Worm (Caenorhabditis elegans): ENCODE results near the gene kcc-3.
"Not testable (repeated sequence)": the region's sequence is repeated elsewhere in the genome, so short reads cannot be mapped to it uniquely, and the experiment has no call there.

The kcc-3 gene

ce11 chrII:7434182-7434581, at the start of gene kcc-3:
TSS of gene kcc-3 (minus strand) at chrII:7434282.
- TF ChIP-seq W03F9.2 (tag; optimal IDR thresholded peaks at IDR 0.05) (no peak), him-1 (tag; optimal IDR thresholded peaks at IDR 0.05) (no peak), dao-5 (tag; optimal IDR thresholded peaks at IDR 0.05) (no peak)

- TF ChIP-seq W03F9.2 (tag; optimal IDR thresholded peaks at IDR 0.05), result no peak
- TF ChIP-seq him-1 (tag; optimal IDR thresholded peaks at IDR 0.05), result no peak
- no peak for TF ChIP-seq dao-5 (tag; optimal IDR thresholded peaks at IDR 0.05)
Observed at ce11 chrII:7483009-7483408, 48.9 kb upstream of the kcc-3 start, which contains the start of gene cah-2. TSS of gene cah-2 (minus strand) at chrII:7483109.

- TF ChIP-seq dao-5 (tag; optimal IDR thresholded peaks at IDR 0.05), result peak; percentile 7
- TF ChIP-seq W03F9.2 (tag; optimal IDR thresholded peaks at IDR 0.05), result peak; percentile 71
- peak; percentile 78 for TF ChIP-seq him-1 (tag; optimal IDR thresholded peaks at IDR 0.05)
Observed at ce11 chrII:7478487-7479234, 44.6 kb upstream of the kcc-3 start, which contains the start of the genes aka-1 and ubc-6. TSS of gene aka-1 (minus strand) at chrII:7478537. TSS of gene ubc-6 (plus strand) at chrII:7479187.

ce11 chrII:7469318-7469717, 35.2 kb upstream of the kcc-3 start:
- no peak for TF ChIP-seq him-1 (tag; optimal IDR thresholded peaks at IDR 0.05)
- TF ChIP-seq dao-5 (tag; optimal IDR thresholded peaks at IDR 0.05), result no peak
- no peak for TF ChIP-seq W03F9.2 (tag; optimal IDR thresholded peaks at IDR 0.05)

ce11 chrII:7465519-7465918, 31.4 kb upstream of the kcc-3 start, which contains the start of gene sro-1:
TSS of gene sro-1 (minus strand) at chrII:7465619.
- TF ChIP-seq dao-5 (tag; optimal IDR thresholded peaks at IDR 0.05) (no peak), W03F9.2 (tag; optimal IDR thresholded peaks at IDR 0.05) (no peak), him-1 (tag; optimal IDR thresholded peaks at IDR 0.05) (no peak)

- no peak for TF ChIP-seq dao-5 (tag; optimal IDR thresholded peaks at IDR 0.05)
- no peak for TF ChIP-seq him-1 (tag; optimal IDR thresholded peaks at IDR 0.05)
- TF ChIP-seq W03F9.2 (tag; optimal IDR thresholded peaks at IDR 0.05), result no peak
Observed at ce11 chrII:7459205-7459604, 25.1 kb upstream of the kcc-3 start, which contains the start of gene D1022.2. TSS of gene D1022.2 (plus strand) at chrII:7459505.

- TF ChIP-seq W03F9.2 (tag; optimal IDR thresholded peaks at IDR 0.05) (no peak), him-1 (tag; optimal IDR thresholded peaks at IDR 0.05) (no peak), dao-5 (tag; optimal IDR thresholded peaks at IDR 0.05) (no peak)
Observed at ce11 chrII:7458706-7459105, 24.6 kb upstream of the kcc-3 start, which contains the start of gene D1022.5. TSS of gene D1022.5 (minus strand) at chrII:7458806.

- TF ChIP-seq W03F9.2 (tag; optimal IDR thresholded peaks at IDR 0.05) (no peak), dao-5 (tag; optimal IDR thresholded peaks at IDR 0.05) (no peak), him-1 (tag; optimal IDR thresholded peaks at IDR 0.05) (no peak)
Observed at ce11 chrII:7457210-7457609, 23.1 kb upstream of the kcc-3 start, which contains the start of gene D1022.4. TSS of gene D1022.4 (minus strand) at chrII:7457292.

ce11 chrII:7456184-7456583, 22.1 kb upstream of the kcc-3 start, which contains the start of gene D1022.3:
TSS of gene D1022.3 (minus strand) at chrII:7456284.
- TF ChIP-seq dao-5 (tag; optimal IDR thresholded peaks at IDR 0.05) (no peak), him-1 (tag; optimal IDR thresholded peaks at IDR 0.05) (no peak), W03F9.2 (tag; optimal IDR thresholded peaks at IDR 0.05) (no peak)

- TF ChIP-seq dao-5, W03F9.2, him-1 (tag; optimal IDR thresholded peaks at IDR 0.05): not testable (repeated sequence)
Observed at ce11 chrII:7434958-7435357, 876 bp upstream of the kcc-3 start, which contains the start of gene K02A2.1. TSS of gene K02A2.1 (plus strand) at chrII:7435258.

- no peak for TF ChIP-seq dao-5 (tag; optimal IDR thresholded peaks at IDR 0.05)
- TF ChIP-seq him-1 (tag; optimal IDR thresholded peaks at IDR 0.05), result no peak
- TF ChIP-seq W03F9.2 (tag; optimal IDR thresholded peaks at IDR 0.05), result no peak
Observed at ce11 chrII:7432327-7432726, 1.8 kb downstream of the kcc-3 start, which contains the start of gene srd-54. TSS of gene srd-54 (plus strand) at chrII:7432627.

- TF ChIP-seq him-1 (tag; optimal IDR thresholded peaks at IDR 0.05), result no peak
- no peak for TF ChIP-seq dao-5 (tag; optimal IDR thresholded peaks at IDR 0.05)
- no peak for TF ChIP-seq W03F9.2 (tag; optimal IDR thresholded peaks at IDR 0.05)
Observed at ce11 chrII:7420796-7421386, 13.2 kb downstream of the kcc-3 start.

ce11 chrII:7420157-7420556, 13.9 kb downstream of the kcc-3 start:
- TF ChIP-seq him-1 (tag; optimal IDR thresholded peaks at IDR 0.05), result no peak
- no peak for TF ChIP-seq dao-5 (tag; optimal IDR thresholded peaks at IDR 0.05)
- no peak for TF ChIP-seq W03F9.2 (tag; optimal IDR thresholded peaks at IDR 0.05)

ce11 chrII:7419563-7419962, 14.5 kb downstream of the kcc-3 start:
- no peak for TF ChIP-seq dao-5 (tag; optimal IDR thresholded peaks at IDR 0.05)
- no peak for TF ChIP-seq W03F9.2 (tag; optimal IDR thresholded peaks at IDR 0.05)
